Fruit fly (Drosophila melanogaster): Measurements from ENCODE around the gene Arp8.
A peak's percentile ranks its signal among the peaks of the same experiment; 100 is the strongest.

The Arp8 gene

dm6 chrX:17836420-17836932 is 24.1 kb downstream of the Arp8 start (continued):
- no peak for TF ChIP-seq CG11762 (GFP tag; optimal IDR thresholded peaks at IDR 0.05; ENCODE audit: insufficient read depth)

DNA sequence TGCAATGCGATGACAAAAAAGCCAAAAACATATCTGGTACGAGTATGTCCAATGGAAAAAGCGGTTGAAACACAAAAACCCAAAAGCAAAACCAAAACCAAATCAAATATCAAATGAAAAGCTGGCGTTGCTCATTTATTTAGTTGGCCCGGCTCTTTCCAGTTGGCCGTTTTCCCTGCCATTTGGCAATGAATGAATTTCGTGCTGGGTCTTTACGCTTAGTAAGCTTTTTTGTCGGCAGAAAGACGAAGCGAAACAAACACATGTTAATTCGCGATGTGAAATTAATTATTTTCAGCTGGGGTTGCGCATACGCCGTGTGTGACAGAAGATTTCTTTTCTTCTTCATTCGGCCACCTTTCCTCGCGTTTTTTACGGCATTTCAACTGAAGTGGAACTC is 25.8 kb downstream of the Arp8 start:
- TF ChIP-seq CG8319 (GFP tag; optimal IDR thresholded peaks at IDR 0.05), result no peak
- TF ChIP-seq CG10631 (GFP tag; optimal IDR thresholded peaks at IDR 0.05), result no peak
- no peak for TF ChIP-seq Hr38 (GFP tag; optimal IDR thresholded peaks at IDR 0.05)
- TF ChIP-seq svp (GFP tag), result no peak
- peak; percentile 40 for TF ChIP-seq Eip78C (GFP tag)
- TF ChIP-seq dac (GFP tag; optimal IDR thresholded peaks at IDR 0.05), result no peak
- TF ChIP-seq CG11294 (GFP tag; IDR thresholded peaks at IDR 0.05), result no peak

dm6 chrX:17833986-17834385 is 26.6 kb downstream of the Arp8 start:
- TF ChIP-seq Eip78C (GFP tag) (peak; percentile 38), dsx (GFP tag; optimal IDR thresholded peaks at IDR 0.05; ENCODE audit: poor library complexity, severe bottlenecking) (no peak), CG6163 (GFP tag; IDR thresholded peaks at IDR 0.05) (0 out of 3 replicates have a peak, but pooled peaks have one; percentile 16), eg (GFP tag; IDR thresholded peaks at IDR 0.05) (0 out of 3 replicates have a peak, but pooled peaks have one; percentile 30)

dm6 chrX:17832163-17833014 is 28.2 kb downstream of the Arp8 start:
- TF ChIP-seq CG15336 (GFP tag; IDR thresholded peaks at IDR 0.05), result peak; percentile 57
- TF ChIP-seq CG6808 (GFP tag; optimal IDR thresholded peaks at IDR 0.05), result no peak
- peak; percentile 56 for TF ChIP-seq OdsH (GFP tag; optimal IDR thresholded peaks at IDR 0.05)
- TF ChIP-seq cyc (GFP tag; optimal IDR thresholded peaks at IDR 0.05), result no peak
- TF ChIP-seq Lpt (GFP tag; optimal IDR thresholded peaks at IDR 0.05), result peak; percentile 20
- TF ChIP-seq CG6276 (GFP tag; optimal IDR thresholded peaks at IDR 0.05), result peak; percentile 19
- no peak for TF ChIP-seq ss (GFP tag; optimal IDR thresholded peaks at IDR 0.05)
- no peak for TF ChIP-seq CG10631 (GFP tag; optimal IDR thresholded peaks at IDR 0.05)
- peak; percentile 10 for TF ChIP-seq fkh (GFP tag; optimal IDR thresholded peaks at IDR 0.05)
- TF ChIP-seq dsx (GFP tag; optimal IDR thresholded peaks at IDR 0.05; ENCODE audit: poor library complexity, severe bottlenecking), result no peak
- TF ChIP-seq pdm3 (GFP tag; optimal IDR thresholded peaks at IDR 0.05), result peak; percentile 6
- TF ChIP-seq achi (GFP tag; optimal IDR thresholded peaks at IDR 0.05), result peak; percentile 9
- TF ChIP-seq CG6792 (GFP tag; optimal IDR thresholded peaks at IDR 0.05), result no peak
- peak; percentile 9 for TF ChIP-seq Met (GFP tag; optimal IDR thresholded peaks at IDR 0.05)
- no peak for TF ChIP-seq CG11294 (GFP tag; IDR thresholded peaks at IDR 0.05)
- peak; percentile 65 for TF ChIP-seq svp (GFP tag)
- no peak for TF ChIP-seq Hr39 (GFP tag; optimal IDR thresholded peaks at IDR 0.05)
- peak; percentile 21 for TF ChIP-seq Hr4 (GFP tag; optimal IDR thresholded peaks at IDR 0.05)
- TF ChIP-seq CG9139 (GFP tag; optimal IDR thresholded peaks at IDR 0.05), result no peak
- TF ChIP-seq CG8119 (GFP tag; IDR thresholded peaks at IDR 0.05), result peak; percentile 39; the same call in 1 of the 3 replicates
- no peak for TF ChIP-seq CG16779 (tag; optimal IDR thresholded peaks at IDR 0.05)
- TF ChIP-seq dac (GFP tag; optimal IDR thresholded peaks at IDR 0.05), result peak; percentile 22
- TF ChIP-seq fd59A (GFP tag; optimal IDR thresholded peaks at IDR 0.05), result no peak
- peak; percentile 39 for TF ChIP-seq Eip78C (GFP tag)
- TF ChIP-seq Smox (GFP tag; optimal IDR thresholded peaks at IDR 0.05), result no peak
- no peak for TF ChIP-seq CG34406 (GFP tag; optimal IDR thresholded peaks at IDR 0.05)
- TF ChIP-seq CG4318 (GFP tag; optimal IDR thresholded peaks at IDR 0.05), result peak; percentile 6
- peak; percentile 53 for TF ChIP-seq CG32006 (GFP tag; optimal IDR thresholded peaks at IDR 0.05)
- TF ChIP-seq CG6163 (GFP tag; IDR thresholded peaks at IDR 0.05), result 0 out of 3 replicates have a peak, but pooled peaks have one; percentile 35

Measured in whole organism, prepupa.